Worm (Caenorhabditis elegans): Measurements from ENCODE around the gene F48F5.6.
"Not testable (repeated sequence)": the region's sequence is repeated elsewhere in the genome, so short reads cannot be mapped to it uniquely, and the experiment has no call there.

DNA sequence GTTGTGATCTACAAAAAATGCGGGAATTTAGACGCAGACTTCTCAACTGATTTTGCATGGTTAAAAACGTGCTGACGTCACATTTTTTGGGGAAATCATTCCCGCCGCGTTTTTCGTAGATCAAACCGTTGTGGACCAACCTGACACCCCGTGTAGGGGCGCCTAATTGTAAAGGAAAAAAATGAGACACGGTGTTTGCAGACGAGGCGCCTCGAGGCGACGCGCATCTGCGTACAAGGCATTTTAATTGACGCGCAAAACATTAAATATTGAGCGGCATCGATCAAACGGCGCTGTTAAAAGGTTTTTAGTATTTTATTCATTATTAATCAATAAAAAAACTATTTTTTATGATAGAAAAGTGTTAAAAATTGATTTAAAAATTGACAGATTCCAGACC is 21.6 kb downstream of the F48F5.6 start:
- TF ChIP-seq mdl-1 (tag; optimal IDR thresholded peaks at IDR 0.05); ama-1 (optimal IDR thresholded peaks at IDR 0.05); ces-1 (GFP tag; optimal IDR thresholded peaks at IDR 0.05); skn-1 (tag; optimal IDR thresholded peaks at IDR 0.05); lsy-2 (tag; optimal IDR thresholded peaks at IDR 0.05); lin-15B (tag; optimal IDR thresholded peaks at IDR 0.05); aly-2 (tag; optimal IDR thresholded peaks at IDR 0.05); jun-1 (tag; optimal IDR thresholded peaks at IDR 0.05); ceh-82 (tag; optimal IDR thresholded peaks at IDR 0.05): not testable (repeated sequence)
- peak in 2 of 3 experiments; percentile 5 to 23 for TF ChIP-seq dpl-1 (GFP tag; optimal IDR thresholded peaks at IDR 0.05)
- TF ChIP-seq lin-35 (GFP tag; optimal IDR thresholded peaks at IDR 0.05) = peak in 1 of 2 experiments; percentile 38

All from whole organism, L1 larva.